Worm (Caenorhabditis elegans) whole organism, L4 larva: Measurements from ENCODE around the gene cwn-1.

Experiments
- D1046.2 ChIP-seq: fragments of 200-800 bp; sonication (Bioruptor generic); IDR thresholded peaks from 2 replicates; pipeline ENCODE4 v1.3.6; 2022; ENCODE audit warnings: missing genetic modification characterization, missing compliant biosample characterization
- F49E8.2 ChIP-seq: sonication (generic microtip); optimal IDR thresholded peaks from 2 replicates; lab custom pipeline; 2016; ENCODE audit warnings: missing compliant biosample characterization, mild to moderate bottlenecking, missing genetic modification characterization, borderline replicate concordance
- T20F7.1 ChIP-seq: fragments of 200-800 bp; sonication (Bioruptor generic); optimal IDR thresholded peaks from 2 replicates; lab custom pipeline; 2018; ENCODE audit warnings: mild to moderate bottlenecking, missing genetic modification characterization, missing compliant biosample characterization
- Y5F2A.4 ChIP-seq: fragments of 200-800 bp; sonication (Bioruptor generic); optimal IDR thresholded peaks from 2 replicates; lab custom pipeline; 2018; ENCODE audit warnings: mild to moderate bottlenecking, missing genetic modification characterization, missing compliant biosample characterization
- ZK337.2 ChIP-seq: fragments of 200-800 bp; sonication (Bioruptor generic); IDR thresholded peaks from 2 replicates; pipeline ENCODE4 v1.3.6; 2022; ENCODE audit warnings: missing genetic modification reagents, missing genetic modification characterization, missing compliant biosample characterization
- ZK546.5 ChIP-seq, 2 experiments: sonication (generic microtip); optimal IDR thresholded peaks; 2 replicates each; lab custom pipeline; 2017; ENCODE audit warnings: missing biosample characterization in 2 of 2, missing genetic modification characterization in 2 of 2
- ceh-28 ChIP-seq: fragments of 150-350 bp; optimal IDR thresholded peaks from 2 replicates; lab custom pipeline; 2014; ENCODE audit warnings: missing biosample characterization, missing genetic modification reagents, missing genetic modification characterization
- ceh-32 ChIP-seq: sonication (generic microtip); optimal IDR thresholded peaks from 2 replicates; lab custom pipeline; 2016; ENCODE audit warnings: mild to moderate bottlenecking, missing genetic modification characterization, missing compliant biosample characterization; ENCODE audit not compliant: poor library complexity
- ceh-44 ChIP-seq: fragments of 200-800 bp; sonication (Bioruptor generic); IDR thresholded peaks from 2 replicates; pipeline ENCODE4 v1.3.6; 2022; ENCODE audit warnings: missing genetic modification reagents, missing genetic modification characterization, missing compliant biosample characterization
- ceh-62 ChIP-seq: sonication (generic microtip); optimal IDR thresholded peaks from 2 replicates; lab custom pipeline; 2017; ENCODE audit warnings: missing biosample characterization, missing genetic modification characterization
- ces-1 ChIP-seq: fragments of 150-350 bp; sonication (generic microtip); optimal IDR thresholded peaks from 4 replicates; lab custom pipeline; 2014; ENCODE audit warnings: missing biosample characterization, missing genetic modification reagents, missing genetic modification characterization
- ctbp-1 ChIP-seq: fragments of 200-800 bp; sonication (Bioruptor generic); IDR thresholded peaks from 2 replicates; pipeline ENCODE4 v1.3.6; 2022; ENCODE audit warnings: missing genetic modification reagents, missing genetic modification characterization, missing compliant biosample characterization
- dpl-1 ChIP-seq: fragments of 150-350 bp; optimal IDR thresholded peaks from 2 replicates; lab custom pipeline; 2014; ENCODE audit warnings: missing biosample characterization, missing genetic modification reagents, missing genetic modification characterization
- duxl-1 ChIP-seq: sonication (generic microtip); optimal IDR thresholded peaks from 2 replicates; lab custom pipeline; 2016; ENCODE audit warnings: mild to moderate bottlenecking, missing genetic modification characterization, moderate library complexity, missing compliant biosample characterization; ENCODE audit not compliant: poor library complexity
- dve-1 ChIP-seq: sonication (generic microtip); optimal IDR thresholded peaks from 2 replicates; lab custom pipeline; 2017; ENCODE audit warnings: antibody characterized with exemption, mild to moderate bottlenecking, missing genetic modification characterization, missing compliant biosample characterization; ENCODE audit not compliant: insufficient read depth
- fkh-10 ChIP-seq: fragments of 150-350 bp; optimal IDR thresholded peaks from 2 replicates; lab custom pipeline; 2014; ENCODE audit warnings: missing biosample characterization, missing genetic modification reagents, missing genetic modification characterization
- hlh-11 ChIP-seq: fragments of 200-800 bp; sonication (Bioruptor generic); optimal IDR thresholded peaks from 2 replicates; lab custom pipeline; 2018; ENCODE audit warnings: mild to moderate bottlenecking, missing genetic modification characterization, missing compliant biosample characterization
- jun-1 ChIP-seq: fragments of 150-350 bp; optimal IDR thresholded peaks from 2 replicates; lab custom pipeline; 2014; ENCODE audit warnings: missing biosample characterization, missing genetic modification reagents, missing genetic modification characterization
- lin-13 ChIP-seq: fragments of 150-350 bp; optimal IDR thresholded peaks from 2 replicates; lab custom pipeline; 2014; ENCODE audit warnings: missing biosample characterization, missing genetic modification reagents, missing genetic modification characterization
- lin-38 ChIP-seq: fragments of 200-800 bp; sonication (Bioruptor generic); IDR thresholded peaks from 2 replicates; pipeline ENCODE4 v1.3.6; 2022; ENCODE audit warnings: missing genetic modification reagents, missing genetic modification characterization, missing compliant biosample characterization
- lsy-2 ChIP-seq, 2 experiments: fragments of 150-350 bp in 1 of 2; sonication (generic microtip) in 1 of 2; optimal IDR thresholded peaks; 2 replicates each; lab custom pipeline; 2014 to 2017; ENCODE audit warnings: missing biosample characterization in 2 of 2, missing genetic modification characterization in 2 of 2
- madf-9 ChIP-seq: fragments of 200-800 bp; sonication (Bioruptor generic); conservative IDR thresholded peaks from 2 replicates; pipeline ENCODE4 v1.3.6; 2022; ENCODE audit warnings: missing genetic modification reagents, missing genetic modification characterization, missing compliant biosample characterization
- mdl-1 ChIP-seq, 2 experiments: fragments of 150-350 bp in 1 of 2; sonication (generic microtip) in 1 of 2; optimal IDR thresholded peaks; 2 replicates each; lab custom pipeline; 2014 to 2017; ENCODE audit warnings: missing biosample characterization in 2 of 2, missing genetic modification characterization in 2 of 2
- mes-2 ChIP-seq: sonication (generic microtip); optimal IDR thresholded peaks from 2 replicates; lab custom pipeline; 2016; ENCODE audit warnings: missing genotype, mild to moderate bottlenecking, missing genetic modification characterization, missing compliant biosample characterization; ENCODE audit not compliant: poor library complexity, severe bottlenecking
- nhr-11 ChIP-seq: fragments of 150-350 bp; optimal IDR thresholded peaks from 2 replicates; lab custom pipeline; 2014; ENCODE audit warnings: missing biosample characterization, missing genetic modification characterization
- nhr-111 ChIP-seq: fragments of 200-800 bp; sonication (Bioruptor generic); optimal IDR thresholded peaks from 2 replicates; lab custom pipeline; 2018; ENCODE audit warnings: mild to moderate bottlenecking, missing genetic modification characterization, missing compliant biosample characterization
- nhr-237 ChIP-seq: sonication (generic microtip); optimal IDR thresholded peaks from 2 replicates; lab custom pipeline; 2017; ENCODE audit warnings: missing biosample characterization, missing genetic modification characterization
- nhr-42 ChIP-seq: fragments of 200-800 bp; sonication (Bioruptor generic); IDR thresholded peaks from 2 replicates; pipeline ENCODE4 v1.3.6; 2022; ENCODE audit warnings: missing genetic modification characterization, missing compliant biosample characterization
- nhr-48 ChIP-seq: sonication (generic microtip); optimal IDR thresholded peaks from 2 replicates; lab custom pipeline; 2016; ENCODE audit warnings: mild to moderate bottlenecking, missing genetic modification characterization, missing compliant biosample characterization
- pha-4 ChIP-seq, 2 experiments: fragments of 150-350 bp in 1 of 2; fragments of 200-800 bp in 1 of 2; sonication (Bioruptor generic) in 1 of 2; IDR thresholded peaks in 1 of 2; optimal IDR thresholded peaks in 1 of 2; 2 replicates each; pipeline versions ENCODE4 v1.3.6 to Lab custom; 2014 to 2022; ENCODE audit warnings: missing genetic modification characterization in 2 of 2, missing genetic modification reagents in 2 of 2, missing biosample characterization in 1 of 2, missing compliant biosample characterization in 1 of 2
- pqm-1 ChIP-seq: sonication (generic microtip); optimal IDR thresholded peaks from 2 replicates; lab custom pipeline; 2017; ENCODE audit warnings: missing biosample characterization, missing genetic modification characterization
- rbr-2 ChIP-seq: sonication (generic microtip); optimal IDR thresholded peaks from 2 replicates; lab custom pipeline; 2016; ENCODE audit warnings: missing genotype, missing genetic modification characterization, missing compliant biosample characterization
- sdz-12 ChIP-seq: fragments of 200-800 bp; sonication (Bioruptor generic); optimal IDR thresholded peaks from 2 replicates; lab custom pipeline; 2018; ENCODE audit warnings: mild to moderate bottlenecking, missing genetic modification characterization, missing compliant biosample characterization
- skn-1 ChIP-seq: fragments of 150-350 bp; optimal IDR thresholded peaks from 2 replicates; lab custom pipeline; 2014; ENCODE audit warnings: missing biosample characterization, missing genetic modification characterization
- snpc-4 ChIP-seq: fragments of 150-350 bp; optimal IDR thresholded peaks from 2 replicates; lab custom pipeline; 2014; ENCODE audit warnings: missing biosample characterization, missing genetic modification characterization
- tra-1 ChIP-seq: fragments of 200-800 bp; sonication (Bioruptor generic); IDR thresholded peaks from 2 replicates; pipeline ENCODE4 v1.3.6; 2022; ENCODE audit warnings: missing genetic modification reagents, missing genetic modification characterization, missing compliant biosample characterization
- unc-130 ChIP-seq: sonication (generic microtip); optimal IDR thresholded peaks from 2 replicates; lab custom pipeline; 2016; ENCODE audit warnings: missing genetic modification reagents, missing genetic modification characterization, missing compliant biosample characterization
- unc-39 ChIP-seq: sonication (generic microtip); optimal IDR thresholded peaks from 2 replicates; lab custom pipeline; 2017; ENCODE audit warnings: missing biosample characterization, missing genetic modification characterization
- unc-62 ChIP-seq, 3 experiments: fragments of 150-350 bp in 1 of 3; sonication (generic microtip); optimal IDR thresholded peaks in 2 of 3; peaks in 1 of 3; 1 replicate in 1 of 3; 2 replicates in 2 of 3; lab custom pipeline; 2014 to 2017; ENCODE audit warnings: missing biosample characterization in 3 of 3, missing genetic modification characterization in 3 of 3, missing genetic modification reagents in 3 of 3, missing genotype in 1 of 3
- vab-7 ChIP-seq: fragments of 200-800 bp; sonication (Bioruptor generic); IDR thresholded peaks from 2 replicates; pipeline ENCODE4 v1.3.6; 2022; ENCODE audit warnings: missing genetic modification reagents, missing genetic modification characterization, missing compliant biosample characterization
- zfp-2 ChIP-seq: sonication (generic microtip); optimal IDR thresholded peaks from 2 replicates; lab custom pipeline; 2016; ENCODE audit warnings: mild to moderate bottlenecking, missing genetic modification characterization, missing compliant biosample characterization
- zip-11 ChIP-seq: fragments of 200-800 bp; sonication (Bioruptor generic); IDR thresholded peaks from 2 replicates; pipeline ENCODE4 v1.3.6; 2022; ENCODE audit warnings: missing genetic modification characterization, missing compliant biosample characterization

Gene cwn-1

ce11 chrII:155904-156303, 22.5 kb upstream of the cwn-1 start, which contains the start of gene mrpl-28 (continued):
- TF ChIP-seq tra-1 (0 out of 2 replicates have a peak, but pooled peaks have one; percentile 49), sdz-12 (GFP tag; lab: Kevin White, UChicago) (no peak), dpl-1 (peak; percentile 97), Y5F2A.4 (GFP tag; lab: Kevin White, UChicago) (peak; percentile 9), mes-2 (tag; lab: Kevin White, UChicago) (peak; percentile 94), lin-38 (GFP tag; lab: Robert Waterston, UW) (peak; percentile 99), ceh-28 (tag; lab: Kevin White, UChicago) (no peak), madf-9 (GFP tag; lab: Robert Waterston, UW) (0 out of 2 replicates have a peak, but pooled peaks have one; percentile 49), zfp-2 (tag; lab: Kevin White, UChicago) (peak; percentile 39), nhr-237 (tag; lab: Kevin White, UChicago) (no peak), ces-1 (GFP tag; lab: Kevin White, UChicago) (peak; percentile 19), unc-62 (GFP tag; optimal IDR thresholded peaks at IDR 0.05 in 1 of 2; lab: Kevin White, UChicago) (peak in 1 of 2 experiments; percentile 93), unc-62 (tag; optimal IDR thresholded peaks at IDR 0.05; lab: Kevin White, UChicago) (no peak), zip-11 (GFP tag; lab: Robert Waterston, UW) (no peak), hlh-11 (tag; lab: Kevin White, UChicago) (peak; percentile 81), jun-1 (tag; lab: Kevin White, UChicago) (peak; percentile 60), pha-4 (GFP tag; IDR thresholded peaks at IDR 0.05; lab: Robert Waterston, UW) (peak; percentile 80; the same call in 1 of the 2 replicates), pha-4 (tag; optimal IDR thresholded peaks at IDR 0.05; lab: Kevin White, UChicago) (peak; percentile 97), skn-1 (tag; lab: Kevin White, UChicago) (no peak), T20F7.1 (peak; percentile 88), F49E8.2 (peak; percentile 60), ceh-62 (tag; lab: Kevin White, UChicago) (no peak), rbr-2 (peak; percentile 90), lin-13 (GFP tag; lab: Kevin White, UChicago) (peak; percentile 87), snpc-4 (tag; lab: Kevin White, UChicago) (no peak), duxl-1 (peak; percentile 87), nhr-11 (tag; lab: Kevin White, UChicago) (peak; percentile 86), unc-130 (GFP tag; lab: Kevin White, UChicago) (peak; percentile 33), nhr-111 (GFP tag; lab: Kevin White, UChicago) (no peak), ZK546.5 (tag; optimal IDR thresholded peaks at IDR 0.05; lab: Kevin White, UChicago) (no peak), mdl-1 (tag; optimal IDR thresholded peaks at IDR 0.05; lab: Kevin White, UChicago) (peak in 1 of 2 experiments; percentile 21), pqm-1 (tag; lab: Kevin White, UChicago) (no peak), nhr-48 (tag; lab: Kevin White, UChicago) (peak; percentile 47), fkh-10 (GFP tag; lab: Kevin White, UChicago) (peak; percentile 78), D1046.2 (GFP tag; lab: Robert Waterston, UW) (no peak), nhr-42 (GFP tag; lab: Robert Waterston, UW) (peak; percentile 53; the same call in 1 of the 2 replicates), dve-1 (tag; lab: Kevin White, UChicago) (peak; percentile 92), vab-7 (GFP tag; lab: Robert Waterston, UW) (0 out of 2 replicates have a peak, but pooled peaks have one; percentile 19), ceh-32 (tag; lab: Kevin White, UChicago) (peak; percentile 45), ceh-44 (no peak), ctbp-1 (GFP tag; lab: Robert Waterston, UW) (peak; percentile 72), unc-39 (tag; lab: Kevin White, UChicago) (no peak), ZK337.2 (peak; percentile 55; the same call in 1 of the 2 replicates), lsy-2 (tag; optimal IDR thresholded peaks at IDR 0.05; lab: Kevin White, UChicago) (peak; percentile 60 to 95)
